Worm (Caenorhabditis elegans): Measurements from ENCODE around the gene D1086.2.

DNA sequence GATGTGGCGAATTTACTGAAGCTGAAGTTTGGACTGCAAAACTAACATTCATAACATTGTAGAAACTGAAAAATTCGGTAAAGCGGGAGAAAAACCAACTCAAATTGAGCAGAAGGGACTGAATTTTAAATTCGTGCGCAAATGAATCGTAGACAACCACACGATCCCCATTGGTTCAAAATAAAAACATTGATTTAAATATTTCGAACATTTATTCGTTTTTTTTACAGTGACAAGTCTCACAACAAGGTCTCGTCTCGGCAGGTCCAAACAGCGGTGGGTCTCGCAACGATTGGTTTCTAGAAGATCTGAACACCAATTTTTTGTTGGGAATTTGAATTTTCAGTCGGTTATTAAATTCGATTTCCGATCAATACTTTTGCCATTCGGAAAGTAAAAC is 12.9 kb downstream of the D1086.2 start, which contains the start of gene D1086.18:
- TF ChIP-seq sptf-1 (tag; optimal IDR thresholded peaks at IDR 0.05) (no peak), ztf-11 (tag; optimal IDR thresholded peaks at IDR 0.05) (no peak), lir-3 (tag; optimal IDR thresholded peaks at IDR 0.05; ENCODE audit: poor library complexity) (no peak)
